Fruit fly (Drosophila melanogaster) whole organism, prepupa: ENCODE data around the gene Cp7Fb.

Source experiments
- Blimp-1 ChIP-seq: fragments of 200-800 bp; sonication (Bioruptor generic); optimal IDR thresholded peaks from 3 replicates; lab custom pipeline; 2017; ENCODE audit warnings: missing biosample characterization, missing genetic modification characterization, mild to moderate bottlenecking, moderate library complexity, missing genetic modification reagents
- CG10631 ChIP-seq: fragments of 200-800 bp; sonication (Bioruptor generic); optimal IDR thresholded peaks from 2 replicates; lab custom pipeline; 2016; ENCODE audit warnings: missing biosample characterization, missing genetic modification characterization
- CG10669 ChIP-seq: fragments of 200-800 bp; sonication (Bioruptor generic); optimal IDR thresholded peaks from 3 replicates; lab custom pipeline; 2018; ENCODE audit warnings: missing biosample characterization, mild to moderate bottlenecking, missing genetic modification characterization, moderate library complexity
- CG11294 ChIP-seq: fragments of 200-800 bp; sonication (Bioruptor generic); IDR thresholded peaks from 2 replicates; pipeline ENCODE4 v1.3.6; 2022; ENCODE audit warnings: missing biosample characterization, missing genetic modification characterization
- CG11762 ChIP-seq: fragments of 200-800 bp; sonication (Bioruptor generic); optimal IDR thresholded peaks from 3 replicates; lab custom pipeline; 2016; ENCODE audit warnings: missing biosample characterization, missing genetic modification characterization; ENCODE audit not compliant: insufficient read depth
- CG11902 ChIP-seq: fragments of 200-800 bp; sonication (Bioruptor generic); optimal IDR thresholded peaks from 3 replicates; lab custom pipeline; 2016; ENCODE audit warnings: missing biosample characterization, missing genetic modification characterization
- CG15336 ChIP-seq: fragments of 200-800 bp; sonication (Bioruptor generic); IDR thresholded peaks from 2 replicates; pipeline ENCODE4 v1.3.6; 2022; ENCODE audit warnings: missing biosample characterization, missing genetic modification characterization
- CG16779 ChIP-seq: fragments of 200-800 bp; sonication (Bioruptor generic); optimal IDR thresholded peaks from 3 replicates; lab custom pipeline; 2017; ENCODE audit warnings: missing biosample characterization, mild to moderate bottlenecking, missing genetic modification characterization
- CG3032 ChIP-seq: fragments of 200-800 bp; optimal IDR thresholded peaks from 2 replicates; lab custom pipeline; 2019; ENCODE audit warnings: missing biosample characterization, mild to moderate bottlenecking, missing genetic modification characterization, moderate library complexity
- CG31627 ChIP-seq: fragments of 200-800 bp; sonication (Bioruptor generic); optimal IDR thresholded peaks from 3 replicates; lab custom pipeline; 2016; ENCODE audit warnings: missing biosample characterization, missing genetic modification characterization
- CG34406 ChIP-seq: fragments of 200-800 bp; sonication (Bioruptor generic); optimal IDR thresholded peaks from 3 replicates; lab custom pipeline; 2016; ENCODE audit warnings: missing biosample characterization, missing genetic modification characterization
- CG3919 ChIP-seq: fragments of 200-800 bp; sonication (Bioruptor generic); optimal IDR thresholded peaks from 3 replicates; lab custom pipeline; 2016; ENCODE audit warnings: missing biosample characterization, missing genetic modification characterization
- CG6163 ChIP-seq: fragments of 200-800 bp; sonication (Bioruptor generic); IDR thresholded peaks from 3 replicates; pipeline ENCODE4 v1.3.6; 2022; ENCODE audit warnings: missing biosample characterization, missing genetic modification characterization
- CG6276 ChIP-seq: fragments of 200-800 bp; sonication (Bioruptor generic); optimal IDR thresholded peaks from 2 replicates; lab custom pipeline; 2017; ENCODE audit warnings: missing biosample characterization, mild to moderate bottlenecking, missing genetic modification characterization
- CG6792 ChIP-seq: fragments of 200-800 bp; sonication (Bioruptor generic); optimal IDR thresholded peaks from 3 replicates; lab custom pipeline; 2016; ENCODE audit warnings: missing biosample characterization, missing genetic modification characterization
- CG6808 ChIP-seq: fragments of 200-800 bp; sonication (Bioruptor generic); optimal IDR thresholded peaks from 3 replicates; lab custom pipeline; 2017; ENCODE audit warnings: missing biosample characterization, missing genetic modification characterization, mild to moderate bottlenecking, moderate library complexity, missing genetic modification reagents
- CG6854 ChIP-seq: fragments of 200-800 bp; sonication (Bioruptor generic); optimal IDR thresholded peaks from 2 replicates; lab custom pipeline; 2017; ENCODE audit warnings: missing biosample characterization, mild to moderate bottlenecking, missing genetic modification characterization
- CG8119 ChIP-seq: fragments of 200-800 bp; sonication (Bioruptor generic); IDR thresholded peaks from 3 replicates; pipeline ENCODE4 v1.3.6; 2022; ENCODE audit warnings: missing biosample characterization, missing genetic modification characterization
- CG8319 ChIP-seq: fragments of 200-800 bp; sonication (Bioruptor generic); optimal IDR thresholded peaks from 3 replicates; lab custom pipeline; 2016; ENCODE audit warnings: missing biosample characterization, missing genetic modification characterization
- CG9139 ChIP-seq: fragments of 200-800 bp; sonication (Bioruptor generic); optimal IDR thresholded peaks from 3 replicates; lab custom pipeline; 2017; ENCODE audit warnings: missing biosample characterization, mild to moderate bottlenecking, missing genetic modification characterization
- Eip75B ChIP-seq: fragments of 200-800 bp; sonication (Bioruptor generic); optimal IDR thresholded peaks from 3 replicates; lab custom pipeline; 2016; ENCODE audit warnings: missing biosample characterization, missing genetic modification characterization
- Eip78C ChIP-seq: fragments of 200-800 bp; sonication (Bioruptor generic); peaks from one replicate; lab custom pipeline; 2016; ENCODE audit warnings: missing biosample characterization, missing genetic modification characterization
- Ets21C ChIP-seq: fragments of 200-800 bp; sonication (Bioruptor generic); optimal IDR thresholded peaks from 3 replicates; lab custom pipeline; 2016; ENCODE audit warnings: missing biosample characterization, missing genetic modification characterization
- Ets96B ChIP-seq: fragments of 200-800 bp; optimal IDR thresholded peaks from 2 replicates; lab custom pipeline; 2019; ENCODE audit warnings: missing biosample characterization, mild to moderate bottlenecking, missing genetic modification characterization, moderate library complexity
- Gug ChIP-seq: fragments of 200-800 bp; sonication (Bioruptor generic); IDR thresholded peaks from 2 replicates; pipeline ENCODE4 v1.3.6; 2022; ENCODE audit warnings: missing biosample characterization, missing genetic modification characterization
- Hr38 ChIP-seq: sonication (Bioruptor generic); optimal IDR thresholded peaks from 2 replicates; lab custom pipeline; 2016; ENCODE audit warnings: missing biosample characterization, missing genetic modification characterization
- Hr39 ChIP-seq: fragments of 200-800 bp; sonication (Bioruptor generic); optimal IDR thresholded peaks from 2 replicates; lab custom pipeline; 2016; ENCODE audit warnings: missing biosample characterization, missing genetic modification characterization
- Hr4 ChIP-seq: fragments of 200-800 bp; sonication (Bioruptor generic); optimal IDR thresholded peaks from 3 replicates; lab custom pipeline; 2016; ENCODE audit warnings: missing biosample characterization, missing genetic modification characterization
- Lpt ChIP-seq: fragments of 200-800 bp; sonication (Bioruptor generic); optimal IDR thresholded peaks from 3 replicates; lab custom pipeline; 2016; ENCODE audit warnings: missing biosample characterization, missing genetic modification characterization
- Met ChIP-seq: fragments of 200-800 bp; sonication (Bioruptor generic); optimal IDR thresholded peaks from 3 replicates; lab custom pipeline; 2016; ENCODE audit warnings: missing biosample characterization, missing genetic modification characterization
- OdsH ChIP-seq: fragments of 200-800 bp; sonication (Bioruptor generic); optimal IDR thresholded peaks from 3 replicates; lab custom pipeline; 2016; ENCODE audit warnings: missing biosample characterization, missing genetic modification characterization
- Smox ChIP-seq: fragments of 200-800 bp; sonication (Bioruptor generic); optimal IDR thresholded peaks from 3 replicates; lab custom pipeline; 2016; ENCODE audit warnings: missing biosample characterization, missing genetic modification characterization
- Sox102F ChIP-seq: fragments of 200-800 bp; sonication (Bioruptor generic); optimal IDR thresholded peaks from 2 replicates; lab custom pipeline; 2016; ENCODE audit warnings: missing biosample characterization, mild to moderate bottlenecking, missing genetic modification characterization
- Sox14 ChIP-seq: fragments of 200-800 bp; sonication (Bioruptor generic); optimal IDR thresholded peaks from 3 replicates; lab custom pipeline; 2016; ENCODE audit warnings: missing biosample characterization, missing genetic modification characterization
- Sox15 ChIP-seq: fragments of 200-800 bp; sonication (Bioruptor generic); optimal IDR thresholded peaks from 3 replicates; lab custom pipeline; 2016; ENCODE audit warnings: missing biosample characterization, missing genetic modification characterization
- achi ChIP-seq: fragments of 200-800 bp; sonication (Bioruptor generic); optimal IDR thresholded peaks from 3 replicates; lab custom pipeline; 2016; ENCODE audit warnings: missing biosample characterization, missing genetic modification characterization
- acj6 ChIP-seq: fragments of 200-800 bp; sonication (Bioruptor generic); optimal IDR thresholded peaks from 3 replicates; lab custom pipeline; 2016; ENCODE audit warnings: missing biosample characterization, missing genetic modification characterization
- cyc ChIP-seq: fragments of 200-800 bp; sonication (Bioruptor generic); optimal IDR thresholded peaks from 3 replicates; lab custom pipeline; 2016; ENCODE audit warnings: missing biosample characterization, missing genetic modification characterization
- dac ChIP-seq: fragments of 200-800 bp; sonication (Bioruptor generic); optimal IDR thresholded peaks from 2 replicates; lab custom pipeline; 2017; ENCODE audit warnings: missing biosample characterization, mild to moderate bottlenecking, missing genetic modification characterization
- eg ChIP-seq: fragments of 200-800 bp; sonication (Bioruptor generic); IDR thresholded peaks from 3 replicates; pipeline ENCODE4 v1.3.6; 2022; ENCODE audit warnings: missing biosample characterization, missing genetic modification characterization
- fd59A ChIP-seq: fragments of 200-800 bp; sonication (Bioruptor generic); optimal IDR thresholded peaks from 2 replicates; lab custom pipeline; 2017; ENCODE audit warnings: missing biosample characterization, mild to moderate bottlenecking, missing genetic modification characterization, missing genetic modification reagents
- fkh ChIP-seq: fragments of 200-800 bp; sonication (Bioruptor generic); optimal IDR thresholded peaks from 3 replicates; lab custom pipeline; 2017; ENCODE audit warnings: missing biosample characterization, mild to moderate bottlenecking, missing genetic modification characterization, moderate library complexity
- net ChIP-seq: fragments of 200-800 bp; sonication (Bioruptor generic); optimal IDR thresholded peaks from 3 replicates; lab custom pipeline; 2016; ENCODE audit warnings: missing biosample characterization, missing genetic modification characterization
- pdm3 ChIP-seq: fragments of 200-800 bp; sonication (Bioruptor generic); optimal IDR thresholded peaks from 3 replicates; lab custom pipeline; 2016; ENCODE audit warnings: missing biosample characterization, missing genetic modification characterization
- salr ChIP-seq, 2 experiments: fragments of 200-800 bp; sonication (Bioruptor generic); optimal IDR thresholded peaks; 3 replicates each; lab custom pipeline; 2016 to 2018; ENCODE audit warnings: missing biosample characterization in 2 of 2, missing genetic modification characterization in 2 of 2, mild to moderate bottlenecking in 1 of 2
- ss ChIP-seq, 2 experiments: fragments of 200-800 bp; sonication (Bioruptor generic); optimal IDR thresholded peaks; 2 replicates in 1 of 2; 3 replicates in 1 of 2; lab custom pipeline; 2017 to 2018; ENCODE audit warnings: mild to moderate bottlenecking in 2 of 2, missing biosample characterization in 2 of 2, missing genetic modification characterization in 2 of 2, moderate library complexity in 1 of 2
- topi ChIP-seq: fragments of 200-800 bp; sonication (Bioruptor generic); optimal IDR thresholded peaks from 3 replicates; lab custom pipeline; 2016; ENCODE audit warnings: missing biosample characterization, missing genetic modification characterization

The Cp7Fb gene

DNA sequence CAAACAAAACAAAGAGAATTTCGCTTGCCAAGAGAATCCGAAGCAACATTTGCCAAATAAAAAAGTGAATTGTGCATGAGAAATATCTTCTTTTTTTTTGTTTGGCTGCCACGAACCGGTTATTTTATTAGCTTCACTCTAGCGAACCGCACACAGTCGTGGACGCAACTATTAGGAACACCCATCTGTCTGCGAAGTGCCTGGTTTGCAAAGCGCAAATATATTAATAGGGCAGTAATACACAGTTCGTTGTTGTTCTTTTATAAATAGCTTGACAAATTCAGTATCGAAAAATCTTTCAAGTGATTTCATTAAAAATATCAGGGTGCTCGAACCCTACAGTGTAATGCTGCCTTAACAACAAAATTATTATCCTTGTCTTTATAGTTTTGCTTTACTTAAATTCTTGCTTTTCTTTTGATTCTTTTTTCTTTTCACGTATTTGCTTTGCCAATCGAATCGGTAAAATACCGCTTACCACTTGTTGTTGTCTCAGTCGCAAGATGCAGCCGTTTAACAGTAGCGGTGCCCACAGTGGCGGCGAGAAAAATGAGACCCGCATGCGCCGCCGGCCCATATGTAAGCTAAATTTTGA, 17.9 kb downstream of the Cp7Fb start (continued):
- no peak; the same call in 1 of the 2 replicates for TF ChIP-seq CG15336 (GFP tag; lab: Robert Waterston, UW)
- peak; percentile 41 for TF ChIP-seq topi (GFP tag; lab: Kevin White, UChicago)
- peak; percentile 50 for TF ChIP-seq Hr39
- TF ChIP-seq CG3919 (GFP tag; lab: Kevin White, UChicago), result peak; percentile 42
- peak; percentile 41 for TF ChIP-seq CG8319 (GFP tag; lab: Kevin White, UChicago)
- peak; percentile 40 for TF ChIP-seq Hr4 (GFP tag; lab: Kevin White, UChicago)
- no peak for TF ChIP-seq CG11902 (GFP tag; lab: Kevin White, UChicago)
- peak; percentile 51 for TF ChIP-seq Sox14 (GFP tag; lab: Kevin White, UChicago)
- TF ChIP-seq CG11294 (GFP tag; lab: Robert Waterston, UW), result no peak
- peak; percentile 61 to 68 for TF ChIP-seq ss (GFP tag; optimal IDR thresholded peaks at IDR 0.05; lab: Kevin White, UChicago)
- TF ChIP-seq cyc (GFP tag; lab: Kevin White, UChicago), result peak; percentile 36
- TF ChIP-seq CG11762 (GFP tag; lab: Kevin White, UChicago), result no peak
- peak; percentile 46 for TF ChIP-seq Met (GFP tag; lab: Kevin White, UChicago)
- peak; percentile 48; the same call in 1 of the 3 replicates for TF ChIP-seq CG8119 (GFP tag; lab: Robert Waterston, UW)

DNA sequence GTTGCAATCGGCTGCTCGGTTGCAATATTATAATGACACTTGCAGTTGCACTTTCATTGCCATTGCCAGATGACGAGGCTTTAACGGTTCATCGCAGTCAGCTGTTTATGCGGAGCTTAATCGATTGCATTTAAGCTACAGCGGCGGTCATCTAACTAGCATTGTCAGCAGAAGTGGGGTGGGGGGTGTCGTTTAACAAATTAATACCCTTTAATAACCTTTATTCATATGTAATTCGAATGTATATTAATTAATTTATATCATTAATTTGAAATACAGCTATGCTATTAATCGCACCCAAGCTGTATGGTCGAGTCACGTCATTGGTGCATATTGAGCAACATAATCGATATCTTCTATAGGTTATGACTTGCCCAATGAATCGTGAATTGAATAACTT, 19.2 kb downstream of the Cp7Fb start:
- TF ChIP-seq CG6163, result peak; percentile 93
- peak; percentile 72 for TF ChIP-seq Sox15 (GFP tag; lab: Kevin White, UChicago)
- TF ChIP-seq Eip75B (GFP tag; lab: Kevin White, UChicago), result peak; percentile 54
- peak; percentile 62 for TF ChIP-seq fd59A (GFP tag; lab: Kevin White, UChicago)
- peak; percentile 78 for TF ChIP-seq CG10631
- TF ChIP-seq CG11294 (GFP tag; lab: Robert Waterston, UW), result peak; percentile 84
- TF ChIP-seq Ets96B (tag; lab: Kevin White, UChicago), result peak; percentile 73
- peak; percentile 84 for TF ChIP-seq OdsH (GFP tag; lab: Kevin White, UChicago)
- TF ChIP-seq CG6808 (GFP tag; lab: Kevin White, UChicago), result peak; percentile 68
- TF ChIP-seq Hr38 (GFP tag; lab: Kevin White, UChicago), result no peak
- peak; percentile 86 for TF ChIP-seq Eip78C (GFP tag; lab: Kevin White, UChicago)
- TF ChIP-seq eg (GFP tag; lab: Robert Waterston, UW), result peak; percentile 93
- TF ChIP-seq CG9139, result peak; percentile 57
- peak; percentile 75 for TF ChIP-seq achi (GFP tag; lab: Kevin White, UChicago)
- TF ChIP-seq CG10669 (GFP tag; lab: Kevin White, UChicago), result peak; percentile 78
- peak; percentile 24 to 54 for TF ChIP-seq salr (GFP tag; optimal IDR thresholded peaks at IDR 0.05; lab: Kevin White, UChicago)
- peak; percentile 64 for TF ChIP-seq Smox (GFP tag; lab: Kevin White, UChicago)
- peak; percentile 46 for TF ChIP-seq Blimp-1
- TF ChIP-seq CG8119 (GFP tag; lab: Robert Waterston, UW), result peak; percentile 88
- peak; percentile 47 for TF ChIP-seq CG6854 (GFP tag; lab: Kevin White, UChicago)
- peak; percentile 68 for TF ChIP-seq dac (GFP tag; lab: Kevin White, UChicago)
- TF ChIP-seq CG34406 (GFP tag; lab: Kevin White, UChicago), result peak; percentile 82
- TF ChIP-seq Hr4 (GFP tag; lab: Kevin White, UChicago), result peak; percentile 76
- TF ChIP-seq CG15336 (GFP tag; lab: Robert Waterston, UW), result peak; percentile 87
- TF ChIP-seq CG3032 (tag; lab: Kevin White, UChicago), result peak; percentile 71
- peak; percentile 37 for TF ChIP-seq CG16779 (tag; lab: Kevin White, UChicago)
- TF ChIP-seq net, result peak; percentile 76
- peak; percentile 65 for TF ChIP-seq Sox102F (GFP tag; lab: Kevin White, UChicago)
- peak; percentile 52 to 71 for TF ChIP-seq ss (GFP tag; optimal IDR thresholded peaks at IDR 0.05; lab: Kevin White, UChicago)
- peak; percentile 84 for TF ChIP-seq CG3919 (GFP tag; lab: Kevin White, UChicago)
- peak; percentile 28 for TF ChIP-seq Ets21C (GFP tag; lab: Kevin White, UChicago)
- TF ChIP-seq Met (GFP tag; lab: Kevin White, UChicago), result peak; percentile 77
- TF ChIP-seq CG31627, result peak; percentile 67
- no peak for TF ChIP-seq fkh (GFP tag; lab: Kevin White, UChicago)
- TF ChIP-seq CG11762 (GFP tag; lab: Kevin White, UChicago), result peak; percentile 66
- peak; percentile 73 for TF ChIP-seq CG6276 (GFP tag; lab: Kevin White, UChicago)
- peak; percentile 85 for TF ChIP-seq acj6 (GFP tag; lab: Kevin White, UChicago)
- peak; percentile 53 for TF ChIP-seq Lpt
- TF ChIP-seq CG6792 (GFP tag; lab: Kevin White, UChicago), result peak; percentile 73
- peak; percentile 74 for TF ChIP-seq cyc (GFP tag; lab: Kevin White, UChicago)
- peak; percentile 86 for TF ChIP-seq Gug (GFP tag; lab: Robert Waterston, UW)
- peak; percentile 81 for TF ChIP-seq pdm3 (GFP tag; lab: Kevin White, UChicago)
